Worm (Caenorhabditis elegans) whole organism, late embryonic: ENCODE data around the gene tatn-1.

Experiments
- C08G9.2 ChIP-seq: sonication (generic microtip); optimal IDR thresholded peaks from 2 replicates; lab custom pipeline; 2016; ENCODE audit warnings: mild to moderate bottlenecking, missing genetic modification characterization, moderate library complexity, missing compliant biosample characterization
- K09A11.1 ChIP-seq: sonication (generic microtip); optimal IDR thresholded peaks from 2 replicates; lab custom pipeline; 2017; ENCODE audit warnings: antibody characterized with exemption, mild to moderate bottlenecking, missing genetic modification characterization, missing compliant biosample characterization; ENCODE audit not compliant: insufficient read depth
- T23F11.4 ChIP-seq: fragments of 200-800 bp; sonication (Bioruptor generic); optimal IDR thresholded peaks from 2 replicates; lab custom pipeline; 2018; ENCODE audit warnings: mild to moderate bottlenecking, missing genetic modification characterization, missing compliant biosample characterization
- Y22D7AL.16 ChIP-seq: sonication (generic microtip); optimal IDR thresholded peaks from 2 replicates; lab custom pipeline; 2016; ENCODE audit warnings: missing genetic modification characterization, missing compliant biosample characterization
- ahr-1 ChIP-seq: sonication (generic microtip); optimal IDR thresholded peaks from 2 replicates; lab custom pipeline; 2016; ENCODE audit warnings: missing genetic modification characterization, missing compliant biosample characterization
- ceh-14 ChIP-seq: sonication (generic microtip); optimal IDR thresholded peaks from 2 replicates; lab custom pipeline; 2016; ENCODE audit warnings: missing genotype, missing genetic modification characterization, missing compliant biosample characterization
- ceh-19 ChIP-seq: fragments of 200-800 bp; sonication (Bioruptor generic); optimal IDR thresholded peaks from 2 replicates; lab custom pipeline; 2018; ENCODE audit warnings: mild to moderate bottlenecking, missing genetic modification characterization, missing compliant biosample characterization
- ceh-22 ChIP-seq: sonication (generic microtip); optimal IDR thresholded peaks from 2 replicates; lab custom pipeline; 2017; ENCODE audit warnings: missing biosample characterization, missing genetic modification characterization
- ceh-24 ChIP-seq: sonication (generic microtip); optimal IDR thresholded peaks from 2 replicates; lab custom pipeline; 2016; ENCODE audit warnings: mild to moderate bottlenecking, missing genetic modification characterization, missing compliant biosample characterization
- ceh-31 ChIP-seq: sonication (generic microtip); optimal IDR thresholded peaks from 2 replicates; lab custom pipeline; 2016; ENCODE audit warnings: missing genetic modification characterization, missing compliant biosample characterization
- ceh-34 ChIP-seq: sonication (generic microtip); optimal IDR thresholded peaks from 2 replicates; lab custom pipeline; 2016; ENCODE audit warnings: mild to moderate bottlenecking, missing genetic modification characterization, missing compliant biosample characterization
- ceh-45 ChIP-seq: fragments of 200-800 bp; sonication (Bioruptor generic); IDR thresholded peaks from 2 replicates; pipeline ENCODE4 v1.3.6; 2022; ENCODE audit warnings: missing genetic modification reagents, missing genetic modification characterization, missing compliant biosample characterization
- ceh-48 ChIP-seq: sonication (generic microtip); optimal IDR thresholded peaks from 2 replicates; lab custom pipeline; 2016; ENCODE audit warnings: missing genetic modification characterization, inconsistent platforms, missing compliant biosample characterization
- ceh-9 ChIP-seq: sonication (generic microtip); optimal IDR thresholded peaks from 2 replicates; lab custom pipeline; 2016; ENCODE audit warnings: mild to moderate bottlenecking, missing genetic modification characterization, inconsistent platforms, missing compliant biosample characterization
- che-1 ChIP-seq: sonication (generic microtip); optimal IDR thresholded peaks from 2 replicates; lab custom pipeline; 2016; ENCODE audit warnings: mild to moderate bottlenecking, missing genetic modification characterization, missing compliant biosample characterization
- dve-1 ChIP-seq: sonication (generic microtip); optimal IDR thresholded peaks from 2 replicates; lab custom pipeline; 2017; ENCODE audit warnings: antibody characterized with exemption, mild to moderate bottlenecking, missing genetic modification characterization, missing compliant biosample characterization
- elt-2 ChIP-seq: sonication (generic microtip); optimal IDR thresholded peaks from 2 replicates; lab custom pipeline; 2016; ENCODE audit warnings: missing genetic modification reagents, missing genetic modification characterization, missing compliant biosample characterization
- elt-4 ChIP-seq: sonication (generic microtip); optimal IDR thresholded peaks from 2 replicates; lab custom pipeline; 2016; ENCODE audit warnings: missing genetic modification characterization, missing compliant biosample characterization
- ets-4 ChIP-seq: sonication (generic microtip); optimal IDR thresholded peaks from 2 replicates; lab custom pipeline; 2016; ENCODE audit warnings: missing genetic modification characterization, missing compliant biosample characterization
- eyg-1 ChIP-seq: sonication (generic microtip); optimal IDR thresholded peaks from 2 replicates; lab custom pipeline; 2016; ENCODE audit warnings: missing genotype, missing genetic modification characterization, missing compliant biosample characterization
- fkh-10 ChIP-seq: fragments of 150-350 bp; optimal IDR thresholded peaks from 2 replicates; lab custom pipeline; 2014; ENCODE audit warnings: missing biosample characterization, missing genetic modification reagents, missing genetic modification characterization
- gmeb-2 ChIP-seq: sonication (generic microtip); optimal IDR thresholded peaks from 2 replicates; lab custom pipeline; 2016; ENCODE audit warnings: missing genetic modification characterization, inconsistent platforms, missing compliant biosample characterization
- hlh-13 ChIP-seq: fragments of 200-800 bp; sonication (Bioruptor generic); optimal IDR thresholded peaks from 2 replicates; lab custom pipeline; 2018; ENCODE audit warnings: mild to moderate bottlenecking, missing genetic modification characterization, missing compliant biosample characterization
- hlh-15 ChIP-seq: sonication (generic microtip); optimal IDR thresholded peaks from 2 replicates; lab custom pipeline; 2016; ENCODE audit warnings: missing genetic modification characterization, missing compliant biosample characterization
- hlh-30 ChIP-seq: sonication (generic microtip); optimal IDR thresholded peaks from 2 replicates; lab custom pipeline; 2017; ENCODE audit warnings: antibody characterized with exemption, missing genetic modification characterization, missing compliant biosample characterization; ENCODE audit not compliant: insufficient read depth
- hlh-8 ChIP-seq: sonication (generic microtip); optimal IDR thresholded peaks from 2 replicates; lab custom pipeline; 2016; ENCODE audit warnings: missing genotype, missing genetic modification characterization, missing compliant biosample characterization
- lim-6 ChIP-seq: sonication (generic microtip); optimal IDR thresholded peaks from 2 replicates; lab custom pipeline; 2016; ENCODE audit warnings: missing genetic modification characterization, missing compliant biosample characterization
- lin-11 ChIP-seq: fragments of 200-800 bp; sonication (Bioruptor generic); optimal IDR thresholded peaks from 2 replicates; lab custom pipeline; 2018; ENCODE audit warnings: mild to moderate bottlenecking, missing genetic modification characterization, missing compliant biosample characterization
- madf-2 ChIP-seq: sonication (generic microtip); optimal IDR thresholded peaks from 2 replicates; lab custom pipeline; 2017; ENCODE audit warnings: missing genetic modification characterization, missing compliant biosample characterization
- mec-3 ChIP-seq: sonication (generic microtip); optimal IDR thresholded peaks from 2 replicates; lab custom pipeline; 2016; ENCODE audit warnings: borderline replicate concordance, missing genetic modification characterization, missing compliant biosample characterization
- npax-4 ChIP-seq: sonication (generic microtip); optimal IDR thresholded peaks from 2 replicates; lab custom pipeline; 2016; ENCODE audit warnings: missing genetic modification characterization, missing compliant biosample characterization
- odd-2 ChIP-seq: sonication (generic microtip); optimal IDR thresholded peaks from 2 replicates; lab custom pipeline; 2017; ENCODE audit warnings: antibody characterized with exemption, mild to moderate bottlenecking, missing genetic modification characterization, missing compliant biosample characterization
- pha-2 ChIP-seq: sonication (generic microtip); optimal IDR thresholded peaks from 2 replicates; lab custom pipeline; 2017; ENCODE audit warnings: mild to moderate bottlenecking, missing genetic modification characterization, missing compliant biosample characterization
- pha-4 ChIP-seq: fragments of 150-350 bp; optimal IDR thresholded peaks from 2 replicates; lab custom pipeline; 2018; ENCODE audit warnings: missing biosample characterization, missing genetic modification reagents, missing genetic modification characterization
- pros-1 ChIP-seq: fragments of 150-350 bp; optimal IDR thresholded peaks from 2 replicates; lab custom pipeline; 2014; ENCODE audit warnings: missing biosample characterization, missing genetic modification reagents, missing genetic modification characterization
- ref-2 ChIP-seq: sonication (generic microtip); optimal IDR thresholded peaks from 2 replicates; lab custom pipeline; 2016; ENCODE audit warnings: missing genetic modification characterization, missing compliant biosample characterization
- sdc-2 ChIP-seq: sonication (generic microtip); optimal IDR thresholded peaks from 2 replicates; lab custom pipeline; 2016; ENCODE audit warnings: missing genotype, missing genetic modification characterization, missing compliant biosample characterization
- sox-2 ChIP-seq: fragments of 200-800 bp; sonication (Bioruptor generic); IDR thresholded peaks from 2 replicates; pipeline ENCODE4 v1.3.6; 2022; ENCODE audit warnings: missing genetic modification reagents, missing genetic modification characterization, missing compliant biosample characterization
- sox-4 ChIP-seq: sonication (generic microtip); optimal IDR thresholded peaks from 2 replicates; lab custom pipeline; 2017; ENCODE audit warnings: mild to moderate bottlenecking, missing genetic modification characterization, inconsistent platforms, missing compliant biosample characterization
- syd-9 ChIP-seq: sonication (generic microtip); optimal IDR thresholded peaks from 2 replicates; lab custom pipeline; 2016; ENCODE audit warnings: mild to moderate bottlenecking, missing genetic modification characterization, moderate library complexity, missing compliant biosample characterization
- tbx-2 ChIP-seq: sonication (generic microtip); optimal IDR thresholded peaks from 2 replicates; lab custom pipeline; 2016; ENCODE audit warnings: missing genetic modification characterization, missing compliant biosample characterization
- tbx-7 ChIP-seq: sonication (generic microtip); optimal IDR thresholded peaks from 2 replicates; lab custom pipeline; 2016; ENCODE audit warnings: missing genotype, missing genetic modification characterization, missing compliant biosample characterization
- unc-42 ChIP-seq: sonication (generic microtip); optimal IDR thresholded peaks from 2 replicates; lab custom pipeline; 2016; ENCODE audit warnings: missing genotype, missing genetic modification characterization, missing compliant biosample characterization
- unc-55 ChIP-seq: sonication (generic microtip); optimal IDR thresholded peaks from 2 replicates; lab custom pipeline; 2017; ENCODE audit warnings: missing biosample characterization, missing genetic modification reagents, missing genetic modification characterization
- ztf-16 ChIP-seq: sonication (generic microtip); optimal IDR thresholded peaks from 2 replicates; lab custom pipeline; 2017; ENCODE audit warnings: missing genetic modification characterization, missing compliant biosample characterization

Gene tatn-1

DNA sequence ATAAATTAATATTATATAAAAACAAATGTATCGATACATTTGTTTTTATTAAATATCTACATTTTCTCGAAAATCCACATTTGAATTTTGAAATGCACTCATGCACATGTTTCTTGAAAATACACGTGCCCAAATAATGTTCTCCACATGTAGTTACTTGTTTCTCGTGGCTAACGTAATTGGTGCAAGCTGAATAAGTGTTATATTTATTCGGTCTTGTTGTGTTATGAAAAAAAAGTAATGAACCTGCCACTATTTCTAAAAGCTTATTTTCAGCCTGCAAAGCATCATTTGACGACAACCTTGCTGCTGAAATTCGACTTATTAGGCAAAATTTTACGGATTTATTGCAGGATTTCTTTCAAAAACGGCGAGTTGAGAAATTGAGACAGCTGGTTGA is 22.6 kb downstream of the tatn-1 start:
- no peak for TF ChIP-seq ceh-24 (tag; lab: Kevin White, UChicago)
- TF ChIP-seq gmeb-2 = no peak
- TF ChIP-seq hlh-30 (tag; lab: Kevin White, UChicago) = peak; percentile 23
- no peak for TF ChIP-seq ztf-16 (tag; lab: Kevin White, UChicago)
- peak; percentile 22 for TF ChIP-seq ceh-31 (tag; lab: Kevin White, UChicago)
- TF ChIP-seq lim-6 (tag; lab: Kevin White, UChicago) = no peak
- TF ChIP-seq sdc-2 = peak; percentile 98
- peak; percentile 30 for TF ChIP-seq unc-42 (tag; lab: Kevin White, UChicago)

DNA sequence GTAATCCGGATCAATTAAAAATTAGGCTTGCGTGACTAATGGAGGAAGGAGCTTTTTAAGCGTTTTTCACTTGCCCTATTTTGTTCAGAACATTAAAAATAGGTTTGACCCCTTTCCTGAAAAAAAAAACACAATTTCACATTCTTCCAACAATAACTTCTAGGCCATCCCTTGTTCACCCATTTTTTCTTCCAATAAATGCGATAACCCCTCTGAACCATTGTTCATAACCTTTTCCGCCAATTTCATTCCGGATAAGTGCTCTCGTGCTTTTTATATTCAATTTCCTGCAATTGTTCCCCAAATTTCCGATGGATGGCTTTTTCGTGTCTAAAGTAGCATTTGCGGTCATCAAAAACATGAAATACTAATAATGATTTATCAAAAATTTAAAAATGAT is 24.6 kb downstream of the tatn-1 start:
- TF ChIP-seq madf-2 (tag; lab: Kevin White, UChicago) (no peak), dve-1 (no peak), ceh-45 (GFP tag; lab: Robert Waterston, UW) (no peak), che-1 (tag; lab: Kevin White, UChicago) (no peak), fkh-10 (GFP tag; lab: Kevin White, UChicago) (no peak), C08G9.2 (tag; lab: Kevin White, UChicago) (no peak), syd-9 (tag; lab: Kevin White, UChicago) (no peak), ets-4 (tag; lab: Kevin White, UChicago) (no peak), ztf-16 (tag; lab: Kevin White, UChicago) (no peak), Y22D7AL.16 (tag; lab: Kevin White, UChicago) (no peak), pros-1 (tag; lab: Kevin White, UChicago) (no peak), ceh-34 (tag; lab: Kevin White, UChicago) (no peak), K09A11.1 (no peak), sox-2 (GFP tag; lab: Robert Waterston, UW) (no peak), ref-2 (tag; lab: Kevin White, UChicago) (no peak), tbx-7 (tag; lab: Kevin White, UChicago) (no peak), ceh-14 (tag; lab: Kevin White, UChicago) (no peak)

DNA sequence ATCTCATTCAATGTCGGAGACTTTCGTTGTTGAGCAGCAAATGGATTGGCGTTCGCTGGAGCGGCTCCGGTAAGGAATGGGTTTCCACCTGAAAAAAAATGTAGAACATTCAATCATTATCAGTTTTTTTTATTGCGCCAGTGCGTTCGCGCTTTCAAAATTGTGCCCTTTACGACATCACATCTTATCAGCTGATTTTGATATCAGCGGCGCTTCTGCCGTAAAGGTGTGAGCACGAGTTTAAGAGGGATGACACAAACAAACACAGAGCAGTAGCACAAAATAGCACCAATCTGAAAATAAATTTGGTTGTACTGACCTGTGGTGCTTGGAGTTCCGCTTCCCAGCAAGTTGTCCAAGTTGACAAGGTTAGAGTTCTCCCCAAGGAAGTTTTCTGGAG is 25.9 kb downstream of the tatn-1 start:
- no peak for TF ChIP-seq gmeb-2
- TF ChIP-seq elt-2 (tag; lab: Kevin White, UChicago) = peak; percentile 34
- no peak for TF ChIP-seq sox-4 (tag; lab: Kevin White, UChicago)
- TF ChIP-seq Y22D7AL.16 (tag; lab: Kevin White, UChicago) = no peak
- TF ChIP-seq T23F11.4 = no peak
- TF ChIP-seq elt-4 (tag; lab: Kevin White, UChicago) = no peak
- no peak for TF ChIP-seq lim-6 (tag; lab: Kevin White, UChicago)
- no peak for TF ChIP-seq hlh-15 (tag; lab: Kevin White, UChicago)

DNA sequence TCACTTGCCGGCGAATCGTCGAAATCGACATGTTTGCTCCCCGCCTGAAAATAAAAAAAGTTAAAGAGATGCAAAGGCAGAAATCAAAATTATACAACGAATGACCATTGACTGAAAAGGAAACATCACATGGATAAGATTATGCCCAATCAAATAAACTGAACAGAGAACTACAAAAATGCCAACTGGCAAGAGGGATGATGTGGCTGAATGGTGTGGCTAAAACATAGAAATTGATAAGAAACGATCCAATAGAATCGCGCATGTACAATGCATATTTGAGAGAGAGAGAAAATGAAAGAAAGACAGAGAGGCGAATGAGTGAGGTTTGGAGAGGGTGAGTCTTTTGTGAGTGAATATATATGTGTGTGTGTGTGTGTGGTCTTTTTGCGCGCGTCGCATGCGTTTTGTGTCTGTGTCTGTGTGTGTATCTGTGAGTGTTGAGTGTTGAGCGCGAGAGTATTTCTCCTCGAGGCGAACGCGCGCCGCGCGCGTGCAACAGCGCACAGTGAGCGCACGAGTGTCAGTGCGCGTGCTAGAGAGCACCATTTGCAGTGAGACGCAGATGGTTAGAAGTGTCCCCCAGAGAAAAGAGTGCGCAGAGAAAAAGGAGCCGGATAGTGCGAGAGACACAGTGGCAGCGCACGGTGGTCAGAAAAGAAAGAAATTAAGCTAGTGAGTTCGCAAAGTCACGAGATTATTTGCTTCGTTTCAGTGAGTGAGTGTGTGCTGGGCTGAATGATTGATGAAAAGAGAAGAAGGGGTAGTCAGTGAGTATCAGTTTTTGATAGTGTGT is 27.9 kb downstream of the tatn-1 start, which contains the start of gene epn-1:
TSS of gene epn-1 (minus strand) at position 51 of the 796 bp plus-strand sequence.
- TF ChIP-seq mec-3 (peak; percentile 47), ceh-19 (GFP tag; lab: Kevin White, UChicago) (peak; percentile 54), fkh-10 (GFP tag; lab: Kevin White, UChicago) (peak; percentile 8), tbx-2 (tag; lab: Kevin White, UChicago) (peak; percentile 98), hlh-13 (GFP tag; lab: Kevin White, UChicago) (no peak), pha-2 (no peak), sox-2 (GFP tag; lab: Robert Waterston, UW) (peak; percentile 22), ceh-9 (tag; lab: Kevin White, UChicago) (no peak), hlh-8 (tag; lab: Kevin White, UChicago) (peak; percentile 50), syd-9 (tag; lab: Kevin White, UChicago) (peak; percentile 76), unc-55 (GFP tag; lab: Kevin White, UChicago) (peak; percentile 89), lin-11 (tag; lab: Kevin White, UChicago) (peak; percentile 11), tbx-7 (tag; lab: Kevin White, UChicago) (peak; percentile 14), ceh-48 (tag; lab: Kevin White, UChicago) (no peak), npax-4 (tag; lab: Kevin White, UChicago) (no peak), ref-2 (tag; lab: Kevin White, UChicago) (peak; percentile 94), ahr-1 (no peak), eyg-1 (tag; lab: Kevin White, UChicago) (peak; percentile 85), ceh-22 (peak; percentile 50), odd-2 (no peak), pha-4 (tag; lab: Kevin White, UChicago) (no peak), ets-4 (tag; lab: Kevin White, UChicago) (peak; percentile 85), sox-4 (tag; lab: Kevin White, UChicago) (peak; percentile 8), Y22D7AL.16 (tag; lab: Kevin White, UChicago) (peak; percentile 48)
